Worm (Caenorhabditis elegans) whole organism, late embryonic: Measurements from ENCODE around the gene Y55F3AM.21.

ENCODE experiments used
- K02D7.2 ChIP-seq: sonication (generic microtip); optimal IDR thresholded peaks from 2 replicates; lab custom pipeline; 2017; ENCODE audit warnings: mild to moderate bottlenecking, missing genetic modification characterization, missing compliant biosample characterization
- dmd-4 ChIP-seq: sonication (generic microtip); optimal IDR thresholded peaks from 2 replicates; lab custom pipeline; 2016; ENCODE audit warnings: borderline replicate concordance, missing genetic modification characterization, missing compliant biosample characterization
- eyg-1 ChIP-seq: sonication (generic microtip); optimal IDR thresholded peaks from 2 replicates; lab custom pipeline; 2016; ENCODE audit warnings: missing genotype, missing genetic modification characterization, missing compliant biosample characterization
- nfya-1 ChIP-seq: sonication (generic microtip); optimal IDR thresholded peaks from 2 replicates; lab custom pipeline; 2017; ENCODE audit warnings: missing genetic modification characterization, mild to moderate bottlenecking, missing compliant biosample characterization, antibody characterized with exemption, moderate library complexity
- pha-4 ChIP-seq: fragments of 150-350 bp; optimal IDR thresholded peaks from 2 replicates; lab custom pipeline; 2018; ENCODE audit warnings: missing biosample characterization, missing genetic modification reagents, missing genetic modification characterization

DNA sequence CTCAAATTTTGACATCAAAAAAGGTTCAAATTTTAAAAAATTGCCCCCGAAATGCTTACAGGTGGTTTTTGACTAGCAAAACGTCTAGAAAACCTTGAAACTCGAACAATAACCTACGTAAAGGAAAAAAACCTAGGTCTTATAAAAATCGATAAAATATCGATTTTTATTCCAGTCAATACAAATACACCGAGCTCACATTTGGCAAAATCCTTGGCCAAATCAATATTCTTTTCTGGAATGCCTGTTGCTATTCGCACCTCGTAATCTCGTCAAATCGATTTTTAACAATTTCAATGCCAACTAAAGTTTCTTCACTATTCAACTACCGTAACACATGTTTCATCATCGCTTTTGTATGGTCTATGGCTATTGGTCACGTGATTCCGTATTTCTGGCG, 4.5 kb downstream of the Y55F3AM.21 start:
- TF ChIP-seq nfya-1 (tag; lab: Kevin White, UChicago) (no peak), dmd-4 (tag; lab: Kevin White, UChicago) (no peak), eyg-1 (tag; lab: Kevin White, UChicago) (no peak), pha-4 (no peak), K02D7.2 (tag; lab: Kevin White, UChicago) (no peak)
